Worm (Caenorhabditis elegans) whole organism, L1 larva: Measurements from ENCODE around the gene C14A11.5.

Source experiments
- C16A3.4 ChIP-seq: fragments of 150-350 bp; optimal IDR thresholded peaks from 2 replicates; lab custom pipeline; 2014; ENCODE audit warnings: missing biosample characterization, missing genetic modification characterization
- C34B4.2 ChIP-seq: sonication (generic microtip); optimal IDR thresholded peaks from 2 replicates; lab custom pipeline; 2017; ENCODE audit warnings: mild to moderate bottlenecking, missing genetic modification characterization, missing compliant biosample characterization
- F16B12.6 ChIP-seq: fragments of 150-350 bp; optimal IDR thresholded peaks from 2 replicates; lab custom pipeline; 2014; ENCODE audit warnings: missing biosample characterization, missing genetic modification characterization
- Y116A8C.19 ChIP-seq: sonication (generic microtip); optimal IDR thresholded peaks from 2 replicates; lab custom pipeline; 2016; ENCODE audit warnings: missing compliant biosample characterization, missing genetic modification characterization, borderline replicate concordance
- aha-1 ChIP-seq: fragments of 150-350 bp; optimal IDR thresholded peaks from 2 replicates; lab custom pipeline; 2014; ENCODE audit warnings: missing biosample characterization, missing genetic modification characterization
- alr-1 ChIP-seq: fragments of 200-800 bp; sonication (Bioruptor generic); optimal IDR thresholded peaks from 2 replicates; lab custom pipeline; 2018; ENCODE audit warnings: borderline replicate concordance, mild to moderate bottlenecking, missing genetic modification characterization, missing compliant biosample characterization
- ama-1 ChIP-seq: fragments of 150-350 bp; optimal IDR thresholded peaks from 2 replicates; lab custom pipeline; 2014
- blmp-1 ChIP-seq: fragments of 150-350 bp; optimal IDR thresholded peaks from 2 replicates; lab custom pipeline; 2014; ENCODE audit warnings: missing biosample characterization, missing genetic modification characterization
- ceh-8 ChIP-seq: fragments of 200-800 bp; sonication (Bioruptor generic); optimal IDR thresholded peaks from 2 replicates; lab custom pipeline; 2018; ENCODE audit warnings: mild to moderate bottlenecking, missing genetic modification characterization, moderate library complexity, missing compliant biosample characterization
- ceh-82 ChIP-seq, 3 experiments: fragments of 150-350 bp in 1 of 3; sonication (generic microtip) in 2 of 3; optimal IDR thresholded peaks; 2 replicates each; lab custom pipeline; 2014 to 2017; ENCODE audit warnings: missing biosample characterization in 3 of 3, missing genetic modification characterization in 3 of 3
- ceh-88 ChIP-seq: fragments of 200-800 bp; sonication (Bioruptor generic); IDR thresholded peaks from 2 replicates; pipeline ENCODE4 v1.3.6; 2022; ENCODE audit warnings: missing genetic modification characterization, missing compliant biosample characterization
- ceh-90 ChIP-seq: sonication (generic microtip); optimal IDR thresholded peaks from 2 replicates; lab custom pipeline; 2016; ENCODE audit warnings: missing genetic modification characterization, missing compliant biosample characterization
- ces-1 ChIP-seq: fragments of 150-350 bp; optimal IDR thresholded peaks from 2 replicates; lab custom pipeline; 2014; ENCODE audit warnings: missing biosample characterization, missing genetic modification reagents, missing genetic modification characterization
- dpl-1 ChIP-seq, 3 experiments: fragments of 150-350 bp in 2 of 3; sonication (generic microtip) in 1 of 3; optimal IDR thresholded peaks; 2 replicates each; lab custom pipeline; 2014 to 2017; ENCODE audit warnings: missing biosample characterization in 3 of 3, missing genetic modification characterization in 3 of 3, missing genetic modification reagents in 3 of 3
- efl-1 ChIP-seq, 4 experiments: fragments of 150-350 bp; optimal IDR thresholded peaks in 3 of 4; peaks in 1 of 4; 1 replicate in 1 of 4; 2 replicates in 3 of 4; lab custom pipeline; 2014; ENCODE audit warnings: missing biosample characterization in 2 of 4, missing genetic modification characterization in 2 of 4, missing genetic modification reagents in 2 of 4
- efl-3 ChIP-seq: fragments of 200-800 bp; sonication (Bioruptor generic); optimal IDR thresholded peaks from 2 replicates; lab custom pipeline; 2018; ENCODE audit warnings: mild to moderate bottlenecking, missing genetic modification characterization, missing compliant biosample characterization
- egl-13 ChIP-seq: sonication (generic microtip); optimal IDR thresholded peaks from 2 replicates; lab custom pipeline; 2016; ENCODE audit warnings: missing genotype, missing genetic modification reagents, missing genetic modification characterization, missing compliant biosample characterization
- elt-3 ChIP-seq, 6 experiments: fragments of 150-350 bp in 1 of 6; sonication (generic microtip); optimal IDR thresholded peaks; 2 replicates each; lab custom pipeline; 2017 to 2018; ENCODE audit warnings: missing biosample characterization in 6 of 6, missing genetic modification characterization in 6 of 6, inconsistent platforms in 1 of 6
- fkh-8 ChIP-seq: sonication (generic microtip); optimal IDR thresholded peaks from 2 replicates; lab custom pipeline; 2016; ENCODE audit warnings: mild to moderate bottlenecking, missing genetic modification characterization, missing compliant biosample characterization
- hlh-4 ChIP-seq: sonication (generic microtip); optimal IDR thresholded peaks from 2 replicates; lab custom pipeline; 2016; ENCODE audit warnings: mild to moderate bottlenecking, missing genetic modification characterization, missing compliant biosample characterization
- hpl-2 ChIP-seq: fragments of 150-350 bp; optimal IDR thresholded peaks from 2 replicates; lab custom pipeline; 2014; ENCODE audit warnings: missing biosample characterization, missing genetic modification reagents, missing genetic modification characterization
- isw-1 ChIP-seq: fragments of 200-800 bp; sonication (Bioruptor generic); IDR thresholded peaks from 2 replicates; pipeline ENCODE4 v1.3.6; 2022; ENCODE audit warnings: missing genetic modification characterization, missing compliant biosample characterization
- lin-15B ChIP-seq: fragments of 150-350 bp; sonication (generic microtip); optimal IDR thresholded peaks from 3 replicates; lab custom pipeline; 2014; ENCODE audit warnings: missing biosample characterization, missing genetic modification characterization
- lin-35 ChIP-seq, 2 experiments: fragments of 150-350 bp; optimal IDR thresholded peaks; 2 replicates each; lab custom pipeline; 2014; ENCODE audit warnings: missing biosample characterization in 2 of 2, missing genetic modification characterization in 2 of 2, missing genetic modification reagents in 2 of 2
- mab-9 ChIP-seq: fragments of 200-800 bp; sonication (Bioruptor generic); IDR thresholded peaks from 2 replicates; pipeline ENCODE4 v1.3.6; 2022; ENCODE audit warnings: missing genetic modification reagents, missing genetic modification characterization, missing compliant biosample characterization
- mdl-1 ChIP-seq, 2 experiments: fragments of 150-350 bp; optimal IDR thresholded peaks; 2 replicates each; lab custom pipeline; 2014 to 2017; ENCODE audit warnings: missing biosample characterization in 2 of 2, missing genetic modification characterization in 2 of 2, inconsistent platforms in 1 of 2
- mef-2 ChIP-seq: fragments of 150-350 bp; optimal IDR thresholded peaks from 2 replicates; lab custom pipeline; 2014; ENCODE audit warnings: missing biosample characterization, missing genetic modification characterization
- mep-1 ChIP-seq: fragments of 150-350 bp; optimal IDR thresholded peaks from 2 replicates; lab custom pipeline; 2014; ENCODE audit warnings: missing biosample characterization, missing genetic modification characterization
- nhr-11 ChIP-seq: fragments of 150-350 bp; optimal IDR thresholded peaks from 2 replicates; lab custom pipeline; 2014; ENCODE audit warnings: missing biosample characterization, missing genetic modification characterization
- nhr-19 ChIP-seq: fragments of 200-800 bp; sonication (Bioruptor generic); conservative IDR thresholded peaks from 2 replicates; pipeline ENCODE4 v1.3.6; 2022; ENCODE audit warnings: missing genetic modification characterization, missing compliant biosample characterization
- nhr-20 ChIP-seq: sonication (generic microtip); optimal IDR thresholded peaks from 2 replicates; lab custom pipeline; 2016; ENCODE audit warnings: mild to moderate bottlenecking, missing genetic modification characterization, missing compliant biosample characterization
- nhr-28 ChIP-seq: fragments of 150-350 bp; optimal IDR thresholded peaks from 2 replicates; lab custom pipeline; 2014; ENCODE audit warnings: missing biosample characterization, missing genetic modification characterization
- nhr-47 ChIP-seq: sonication (generic microtip); optimal IDR thresholded peaks from 2 replicates; lab custom pipeline; 2016; ENCODE audit warnings: mild to moderate bottlenecking, missing genetic modification characterization, moderate library complexity, missing compliant biosample characterization
- nhr-71 ChIP-seq: sonication (generic microtip); optimal IDR thresholded peaks from 2 replicates; lab custom pipeline; 2016; ENCODE audit warnings: mild to moderate bottlenecking, missing genetic modification characterization, moderate library complexity, missing compliant biosample characterization
- nhr-85 ChIP-seq: sonication (generic microtip); peaks from one replicate; lab custom pipeline; 2016; ENCODE audit warnings: missing genetic modification characterization, inconsistent platforms, missing compliant biosample characterization
- nhr-90 ChIP-seq: sonication (generic microtip); optimal IDR thresholded peaks from 2 replicates; lab custom pipeline; 2016; ENCODE audit warnings: mild to moderate bottlenecking, missing genetic modification characterization, missing compliant biosample characterization; ENCODE audit not compliant: poor library complexity
- pag-3 ChIP-seq: sonication (generic microtip); optimal IDR thresholded peaks from 2 replicates; lab custom pipeline; 2017; ENCODE audit warnings: missing genetic modification characterization, mild to moderate bottlenecking, missing compliant biosample characterization, antibody characterized with exemption, borderline replicate concordance; ENCODE audit not compliant: insufficient read depth
- pax-3 ChIP-seq: fragments of 200-800 bp; sonication (Bioruptor generic); optimal IDR thresholded peaks from 2 replicates; lab custom pipeline; 2018; ENCODE audit warnings: mild to moderate bottlenecking, missing genetic modification characterization, moderate library complexity, missing compliant biosample characterization
- pqm-1 ChIP-seq: sonication (generic microtip); optimal IDR thresholded peaks from 3 replicates; lab custom pipeline; 2017; ENCODE audit warnings: missing biosample characterization, missing genetic modification characterization
- skn-1 ChIP-seq: fragments of 150-350 bp; optimal IDR thresholded peaks from 2 replicates; lab custom pipeline; 2014; ENCODE audit warnings: missing biosample characterization, missing genetic modification characterization
- snpc-4 ChIP-seq: fragments of 150-350 bp; optimal IDR thresholded peaks from 2 replicates; lab custom pipeline; 2014; ENCODE audit warnings: missing biosample characterization, missing genetic modification characterization
- snu-23 ChIP-seq: sonication (generic microtip); optimal IDR thresholded peaks from 2 replicates; lab custom pipeline; 2016; ENCODE audit warnings: missing genetic modification characterization, missing compliant biosample characterization
- sup-37 ChIP-seq: fragments of 200-800 bp; sonication (Bioruptor generic); optimal IDR thresholded peaks from 2 replicates; lab custom pipeline; 2018; ENCODE audit warnings: mild to moderate bottlenecking, missing genetic modification characterization, missing compliant biosample characterization
- swsn-7 ChIP-seq: sonication (generic microtip); optimal IDR thresholded peaks from 2 replicates; lab custom pipeline; 2016; ENCODE audit warnings: missing genetic modification characterization, missing compliant biosample characterization
- tbx-2 ChIP-seq: sonication (generic microtip); optimal IDR thresholded peaks from 2 replicates; lab custom pipeline; 2016; ENCODE audit warnings: missing genetic modification characterization, missing compliant biosample characterization
- unc-130 ChIP-seq: fragments of 150-350 bp; optimal IDR thresholded peaks from 2 replicates; lab custom pipeline; 2017; ENCODE audit warnings: missing biosample characterization, missing genetic modification characterization, inconsistent platforms
- unc-62 ChIP-seq: fragments of 150-350 bp; optimal IDR thresholded peaks from 2 replicates; lab custom pipeline; 2014; ENCODE audit warnings: missing biosample characterization, missing genetic modification reagents, missing genetic modification characterization
- zag-1 ChIP-seq: fragments of 150-350 bp; optimal IDR thresholded peaks from 2 replicates; lab custom pipeline; 2014; ENCODE audit warnings: missing biosample characterization, missing genetic modification characterization
- zip-4 ChIP-seq: fragments of 200-800 bp; sonication (Bioruptor generic); optimal IDR thresholded peaks from 2 replicates; lab custom pipeline; 2018; ENCODE audit warnings: mild to moderate bottlenecking, missing genetic modification characterization, moderate library complexity, missing compliant biosample characterization

C14A11.5 gene

DNA sequence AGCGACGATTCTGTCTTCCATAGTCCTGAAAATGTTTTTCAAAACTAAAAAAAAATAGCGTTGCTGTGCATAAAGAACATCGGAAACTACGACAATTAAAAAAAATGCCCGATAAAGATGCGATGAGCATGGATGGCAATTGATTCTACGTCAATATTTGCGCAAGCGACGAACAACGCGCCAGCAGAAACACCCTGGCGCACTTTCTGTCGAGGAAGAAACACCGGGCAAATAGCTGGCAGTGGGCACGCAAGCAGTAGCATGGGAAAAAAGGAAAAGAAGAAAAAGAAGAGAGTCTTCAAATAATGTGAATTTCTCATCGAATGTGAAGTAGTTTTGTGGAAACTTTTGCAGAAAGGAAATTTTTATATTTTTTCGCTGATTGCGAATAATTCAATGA, 2.3 kb upstream of the C14A11.5 start, which contains the start of gene C14A11.9 (continued):
- TF ChIP-seq efl-1 (optimal IDR thresholded peaks at IDR 0.05; lab: Kevin White, UChicago) (peak; percentile 71 to 79), efl-1 (GFP tag; optimal IDR thresholded peaks at IDR 0.05 in 1 of 2; lab: Kevin White, UChicago) (peak; percentile 70 to 98), nhr-90 (tag; lab: Kevin White, UChicago) (peak; percentile 94), elt-3 (tag; optimal IDR thresholded peaks at IDR 0.05; lab: Kevin White, UChicago) (peak in 3 of 6 experiments; percentile 29 to 63 (median 35)), hpl-2 (GFP tag; lab: Kevin White, UChicago) (peak; percentile 72), nhr-11 (tag; lab: Kevin White, UChicago) (peak; percentile 72), isw-1 (peak; percentile 82), efl-3 (GFP tag; lab: Kevin White, UChicago) (peak; percentile 52), ceh-88 (GFP tag; lab: Robert Waterston, UW) (peak; percentile 70), Y116A8C.19 (tag; lab: Kevin White, UChicago) (no peak), mab-9 (GFP tag; lab: Robert Waterston, UW) (peak; percentile 77), ces-1 (GFP tag; lab: Kevin White, UChicago) (no peak), sup-37 (GFP tag; lab: Kevin White, UChicago) (peak; percentile 68), ceh-90 (tag; lab: Kevin White, UChicago) (peak; percentile 23), nhr-85 (tag; lab: Kevin White, UChicago) (peak; percentile 96), ceh-82 (tag; optimal IDR thresholded peaks at IDR 0.05; lab: Kevin White, UChicago) (peak; percentile 82 to 95 (median 93)), pax-3 (tag; lab: Kevin White, UChicago) (peak; percentile 82), skn-1 (tag; lab: Kevin White, UChicago) (peak; percentile 89), C16A3.4 (peak; percentile 84), tbx-2 (tag; lab: Kevin White, UChicago) (peak; percentile 96), dpl-1 (GFP tag; optimal IDR thresholded peaks at IDR 0.05; lab: Kevin White, UChicago) (peak; percentile 69 to 80 (median 79)), snu-23 (GFP tag; lab: Kevin White, UChicago) (peak; percentile 97), pag-3 (peak; percentile 35), fkh-8 (tag; lab: Kevin White, UChicago) (peak; percentile 91), nhr-19 (GFP tag; lab: Robert Waterston, UW) (peak; percentile 90), C34B4.2 (tag; lab: Kevin White, UChicago) (no peak), blmp-1 (peak; percentile 69), aha-1 (tag; lab: Kevin White, UChicago) (peak; percentile 64), hlh-4 (tag; lab: Kevin White, UChicago) (no peak), mef-2 (tag; lab: Kevin White, UChicago) (peak; percentile 33), mdl-1 (tag; optimal IDR thresholded peaks at IDR 0.05; lab: Kevin White, UChicago) (peak in 1 of 2 experiments; percentile 87), nhr-47 (tag; lab: Kevin White, UChicago) (peak; percentile 97), nhr-71 (tag; lab: Kevin White, UChicago) (peak; percentile 95), lin-15B (peak; percentile 16), ceh-8 (GFP tag; lab: Kevin White, UChicago) (peak; percentile 81), pqm-1 (tag; lab: Kevin White, UChicago) (no peak), nhr-28 (tag; lab: Kevin White, UChicago) (no peak), swsn-7 (tag; lab: Kevin White, UChicago) (peak; percentile 96), ama-1 (lab: Kevin White, UChicago) (no peak)

DNA sequence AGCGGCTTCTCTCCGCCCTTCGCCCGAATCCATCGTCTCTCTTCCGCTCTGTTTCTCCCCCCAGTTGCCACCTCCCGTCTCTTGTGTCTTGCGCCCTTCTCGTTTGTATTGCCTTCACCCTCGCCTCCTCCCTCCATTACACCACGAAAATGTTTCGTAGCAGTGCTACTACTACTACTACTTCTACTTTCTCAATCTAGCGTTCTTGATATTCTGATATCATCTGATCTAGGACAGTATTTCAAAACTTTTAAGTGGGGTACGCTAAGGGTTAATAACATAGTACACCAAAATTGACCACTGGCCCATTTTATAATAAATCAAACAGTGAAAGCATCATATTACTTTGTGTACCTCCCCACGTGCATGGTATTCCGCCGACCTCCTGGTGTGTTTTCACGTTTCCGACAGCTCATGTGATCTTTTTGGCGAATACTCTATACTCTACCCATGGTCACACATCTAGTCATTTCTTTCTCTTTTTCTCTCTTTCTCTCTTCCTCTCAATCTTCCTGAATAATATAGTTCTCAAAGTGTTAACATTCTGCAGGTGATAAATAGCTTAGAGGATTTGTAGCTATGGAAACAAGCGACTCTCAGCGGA, 4.7 kb downstream of the C14A11.5 start, which contains the start of gene C14A11.2:
Gene C14A11.2, plus strand, starts transcription at position 551 of the 604 bp plus-strand sequence.
- TF ChIP-seq alr-1: no peak
- TF ChIP-seq unc-62 (GFP tag; lab: Kevin White, UChicago): no peak
- no peak for TF ChIP-seq zag-1 (tag; lab: Kevin White, UChicago)
- TF ChIP-seq F16B12.6 (tag; lab: Kevin White, UChicago): no peak
- no peak for TF ChIP-seq snpc-4 (tag; lab: Kevin White, UChicago)
- TF ChIP-seq dpl-1 (GFP tag; optimal IDR thresholded peaks at IDR 0.05; lab: Kevin White, UChicago): peak in 1 of 3 experiments; percentile 21
- TF ChIP-seq egl-13 (tag; lab: Kevin White, UChicago): peak; percentile 18
- peak; percentile 0 for TF ChIP-seq nhr-11 (tag; lab: Kevin White, UChicago)
- TF ChIP-seq ces-1 (GFP tag; lab: Kevin White, UChicago): no peak
- peak; percentile 69 for TF ChIP-seq snu-23 (GFP tag; lab: Kevin White, UChicago)
- peak; percentile 84 for TF ChIP-seq nhr-20 (tag; lab: Kevin White, UChicago)
- TF ChIP-seq elt-3 (tag; optimal IDR thresholded peaks at IDR 0.05; lab: Kevin White, UChicago): no peak
- peak; percentile 43 for TF ChIP-seq mep-1 (tag; lab: Kevin White, UChicago)
- peak; percentile 71 for TF ChIP-seq nhr-85 (tag; lab: Kevin White, UChicago)
- TF ChIP-seq fkh-8 (tag; lab: Kevin White, UChicago): peak; percentile 65
- TF ChIP-seq zip-4: no peak
- TF ChIP-seq sup-37 (GFP tag; lab: Kevin White, UChicago): no peak
- TF ChIP-seq ama-1 (lab: Kevin White, UChicago): no peak
- TF ChIP-seq unc-130 (tag; lab: Kevin White, UChicago): peak; percentile 33
- peak; percentile 22 for TF ChIP-seq swsn-7 (tag; lab: Kevin White, UChicago)
- peak; percentile 12 to 79 for TF ChIP-seq lin-35 (GFP tag; optimal IDR thresholded peaks at IDR 0.05; lab: Kevin White, UChicago)
- TF ChIP-seq nhr-28 (tag; lab: Kevin White, UChicago): no peak
